Fruit fly (Drosophila melanogaster): ENCODE results near the gene Ubc2.
A peak's percentile ranks its signal among the peaks of the same experiment; 100 is the strongest.

The Ubc2 gene

DNA sequence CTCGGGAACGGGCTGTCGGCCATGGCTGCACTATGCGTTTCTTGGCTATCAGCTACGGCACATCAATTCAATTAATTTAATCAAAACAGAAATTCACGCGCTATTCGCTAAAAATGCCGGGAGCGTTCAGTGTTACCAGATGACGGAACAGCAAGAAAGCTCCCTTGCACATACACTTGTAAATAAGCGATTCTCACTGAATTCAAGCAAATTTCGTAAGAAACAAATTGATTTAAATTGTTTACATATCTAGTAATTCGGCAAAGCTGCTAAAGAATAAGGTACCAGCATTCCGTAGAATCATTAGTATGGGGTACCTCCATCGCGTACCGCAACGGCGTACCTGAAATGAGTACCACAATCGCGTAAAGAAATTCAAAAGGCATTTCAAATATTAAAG, 31.9 kb downstream of the Ubc2 start, which contains the start of gene Nup107:
Gene Nup107, minus strand, starts transcription at position 149 of the 400 bp plus-strand sequence.
- peak; percentile 38 for TF ChIP-seq Xbp1 (GFP tag; optimal IDR thresholded peaks at IDR 0.05)
- no peak for TF ChIP-seq Elba2 (GFP tag; optimal IDR thresholded peaks at IDR 0.05)
- peak in 1 of 2 experiments; percentile 13 for TF ChIP-seq bsh (GFP tag; optimal IDR thresholded peaks at IDR 0.05)
- peak; percentile 92 for TF ChIP-seq Ets65A (GFP tag)
- TF ChIP-seq shn (GFP tag; optimal IDR thresholded peaks at IDR 0.05), result peak; percentile 30
- TF ChIP-seq grau (tag; optimal IDR thresholded peaks at IDR 0.05), result peak; percentile 40
- TF ChIP-seq row (GFP tag; IDR thresholded peaks at IDR 0.05), result peak; percentile 77
- no peak for TF ChIP-seq CG8765 (GFP tag; IDR thresholded peaks at IDR 0.05)
- TF ChIP-seq phol (tag; optimal IDR thresholded peaks at IDR 0.05), result peak; percentile 62
- TF ChIP-seq CG2120 (GFP tag; optimal IDR thresholded peaks at IDR 0.05), result peak; percentile 38
- 0 out of 3 replicates have a peak, but pooled peaks have one; percentile 39 for TF ChIP-seq Opbp (GFP tag; IDR thresholded peaks at IDR 0.05; ENCODE audit: partially characterized antibody)
- TF ChIP-seq CG1024 (GFP tag; IDR thresholded peaks at IDR 0.05), result peak; percentile 58; the same call in 1 of the 2 replicates
- TF ChIP-seq lilli (GFP tag; optimal IDR thresholded peaks at IDR 0.05), result peak; percentile 21
- TF ChIP-seq tio (GFP tag; optimal IDR thresholded peaks at IDR 0.05), result no peak
- TF ChIP-seq CG4820 (GFP tag; optimal IDR thresholded peaks at IDR 0.05), result peak; percentile 9
- peak; percentile 49 for TF ChIP-seq CG15514 (GFP tag; optimal IDR thresholded peaks at IDR 0.05)
- peak; percentile 43; the same call in 1 of the 3 replicates for TF ChIP-seq CG34422 (GFP tag; IDR thresholded peaks at IDR 0.05)
- peak in 1 of 2 experiments; percentile 34 for TF ChIP-seq chif (GFP tag; optimal IDR thresholded peaks at IDR 0.05)
- no peak for TF ChIP-seq Asciz (GFP tag; optimal IDR thresholded peaks at IDR 0.05)
- no peak for TF ChIP-seq CG8944 (GFP tag; optimal IDR thresholded peaks at IDR 0.05)
- 0 out of 2 replicates have a peak, but pooled peaks have one; percentile 34 for TF ChIP-seq unc-4 (GFP tag; IDR thresholded peaks at IDR 0.05; ENCODE audit: partially characterized antibody)
- TF ChIP-seq zen (tag; optimal IDR thresholded peaks at IDR 0.05), result peak; percentile 39
- TF ChIP-seq CG12391 (tag; optimal IDR thresholded peaks at IDR 0.05), result peak; percentile 32
- TF ChIP-seq CG13424 (tag; optimal IDR thresholded peaks at IDR 0.05), result peak; percentile 42
- TF ChIP-seq E2f2 (GFP tag; IDR thresholded peaks at IDR 0.05), result peak; percentile 73
- peak; percentile 81 for TF ChIP-seq CG1603 (tag; optimal IDR thresholded peaks at IDR 0.05)
- no peak for TF ChIP-seq tap (tag; optimal IDR thresholded peaks at IDR 0.05)
- TF ChIP-seq ken (GFP tag; IDR thresholded peaks at IDR 0.05), result peak; percentile 37; the same call in 1 of the 3 replicates
- TF ChIP-seq CG3847 (GFP tag; IDR thresholded peaks at IDR 0.05), result 0 out of 2 replicates have a peak, but pooled peaks have one; percentile 25
- peak; percentile 5; the same call in 1 of the 2 replicates for TF ChIP-seq lmd (GFP tag; IDR thresholded peaks at IDR 0.05)
- peak; percentile 4 for TF ChIP-seq PHDP (tag; optimal IDR thresholded peaks at IDR 0.05)
- no peak for TF ChIP-seq corto (GFP tag; optimal IDR thresholded peaks at IDR 0.05)
- TF ChIP-seq gro (GFP tag; optimal IDR thresholded peaks at IDR 0.05), result peak; percentile 41
- TF ChIP-seq Myb (GFP tag; optimal IDR thresholded peaks at IDR 0.05), result peak; percentile 18
- no peak for TF ChIP-seq CG13296 (GFP tag; optimal IDR thresholded peaks at IDR 0.05)
- peak; percentile 7 for TF ChIP-seq fd96Cb (tag; optimal IDR thresholded peaks at IDR 0.05)
- peak; percentile 6 for TF ChIP-seq CHES-1-like (GFP tag; optimal IDR thresholded peaks at IDR 0.05)
- peak; percentile 11 for TF ChIP-seq YL-1 (GFP tag; optimal IDR thresholded peaks at IDR 0.05)
- TF ChIP-seq Dref (GFP tag; IDR thresholded peaks at IDR 0.05), result peak; percentile 44
- TF ChIP-seq ato (GFP tag; IDR thresholded peaks at IDR 0.05; ENCODE audit: partially characterized antibody), result 0 out of 2 replicates have a peak, but pooled peaks have one; percentile 24
- TF ChIP-seq Dp (GFP tag; optimal IDR thresholded peaks at IDR 0.05), result peak; percentile 61
- TF ChIP-seq dm (GFP tag; optimal IDR thresholded peaks at IDR 0.05), result peak; percentile 46
- TF ChIP-seq Rfx (GFP tag; IDR thresholded peaks at IDR 0.05), result peak; percentile 34; the same call in 1 of the 2 replicates
- peak; percentile 37 for TF ChIP-seq CG9817 (tag; optimal IDR thresholded peaks at IDR 0.05)
- TF ChIP-seq CG31365 (tag; optimal IDR thresholded peaks at IDR 0.05), result no peak
- TF ChIP-seq CG7357 (GFP tag; IDR thresholded peaks at IDR 0.05), result peak; percentile 94
- TF ChIP-seq jing (GFP tag; optimal IDR thresholded peaks at IDR 0.05), result no peak
- no peak for TF ChIP-seq prd (optimal IDR thresholded peaks at IDR 0.05)
- peak; percentile 31; the same call in 1 of the 3 replicates for TF ChIP-seq prd (GFP tag; IDR thresholded peaks at IDR 0.05)
- TF ChIP-seq Ets97D (GFP tag; optimal IDR thresholded peaks at IDR 0.05), result peak; percentile 8

All from whole organism, embryonic.